Worm (Caenorhabditis elegans) whole organism, late embryonic: ENCODE measurements around the gene T16G1.7.

Experiments used
- C08G9.2 ChIP-seq: sonication (generic microtip); optimal IDR thresholded peaks from 2 replicates; lab custom pipeline; 2016; ENCODE audit warnings: mild to moderate bottlenecking, missing genetic modification characterization, moderate library complexity, missing compliant biosample characterization
- C38D4.7 ChIP-seq: fragments of 200-800 bp; sonication (Bioruptor generic); optimal IDR thresholded peaks from 2 replicates; lab custom pipeline; 2018; ENCODE audit warnings: mild to moderate bottlenecking, missing genetic modification characterization, moderate library complexity, missing compliant biosample characterization
- F13H6.1 ChIP-seq: sonication (generic microtip); optimal IDR thresholded peaks from 2 replicates; lab custom pipeline; 2016; ENCODE audit warnings: missing genetic modification characterization, missing compliant biosample characterization
- K09A11.1 ChIP-seq: sonication (generic microtip); optimal IDR thresholded peaks from 2 replicates; lab custom pipeline; 2017; ENCODE audit warnings: antibody characterized with exemption, mild to moderate bottlenecking, missing genetic modification characterization, missing compliant biosample characterization; ENCODE audit not compliant: insufficient read depth
- ahr-1 ChIP-seq: sonication (generic microtip); optimal IDR thresholded peaks from 2 replicates; lab custom pipeline; 2016; ENCODE audit warnings: missing genetic modification characterization, missing compliant biosample characterization
- ceh-14 ChIP-seq: sonication (generic microtip); optimal IDR thresholded peaks from 2 replicates; lab custom pipeline; 2016; ENCODE audit warnings: missing genotype, missing genetic modification characterization, missing compliant biosample characterization
- ceh-18 ChIP-seq: sonication (generic microtip); optimal IDR thresholded peaks from 2 replicates; lab custom pipeline; 2016; ENCODE audit warnings: missing genetic modification characterization, missing compliant biosample characterization
- ceh-22 ChIP-seq: sonication (generic microtip); optimal IDR thresholded peaks from 2 replicates; lab custom pipeline; 2017; ENCODE audit warnings: missing biosample characterization, missing genetic modification characterization
- ceh-24 ChIP-seq: sonication (generic microtip); optimal IDR thresholded peaks from 2 replicates; lab custom pipeline; 2016; ENCODE audit warnings: mild to moderate bottlenecking, missing genetic modification characterization, missing compliant biosample characterization
- ceh-31 ChIP-seq: sonication (generic microtip); optimal IDR thresholded peaks from 2 replicates; lab custom pipeline; 2016; ENCODE audit warnings: missing genetic modification characterization, missing compliant biosample characterization
- ceh-34 ChIP-seq: sonication (generic microtip); optimal IDR thresholded peaks from 2 replicates; lab custom pipeline; 2016; ENCODE audit warnings: mild to moderate bottlenecking, missing genetic modification characterization, missing compliant biosample characterization
- ceh-45 ChIP-seq: fragments of 200-800 bp; sonication (Bioruptor generic); IDR thresholded peaks from 2 replicates; pipeline ENCODE4 v1.3.6; 2022; ENCODE audit warnings: missing genetic modification reagents, missing genetic modification characterization, missing compliant biosample characterization
- ceh-48 ChIP-seq: sonication (generic microtip); optimal IDR thresholded peaks from 2 replicates; lab custom pipeline; 2016; ENCODE audit warnings: missing genetic modification characterization, inconsistent platforms, missing compliant biosample characterization
- ceh-6 ChIP-seq: fragments of 200-800 bp; sonication (Bioruptor generic); optimal IDR thresholded peaks from 2 replicates; lab custom pipeline; 2018; ENCODE audit warnings: mild to moderate bottlenecking, missing genetic modification characterization, missing compliant biosample characterization
- ceh-9 ChIP-seq: sonication (generic microtip); optimal IDR thresholded peaks from 2 replicates; lab custom pipeline; 2016; ENCODE audit warnings: mild to moderate bottlenecking, missing genetic modification characterization, inconsistent platforms, missing compliant biosample characterization
- che-1 ChIP-seq: sonication (generic microtip); optimal IDR thresholded peaks from 2 replicates; lab custom pipeline; 2016; ENCODE audit warnings: mild to moderate bottlenecking, missing genetic modification characterization, missing compliant biosample characterization
- elt-2 ChIP-seq: sonication (generic microtip); optimal IDR thresholded peaks from 2 replicates; lab custom pipeline; 2016; ENCODE audit warnings: missing genetic modification reagents, missing genetic modification characterization, missing compliant biosample characterization
- ets-4 ChIP-seq: sonication (generic microtip); optimal IDR thresholded peaks from 2 replicates; lab custom pipeline; 2016; ENCODE audit warnings: missing genetic modification characterization, missing compliant biosample characterization
- fkh-6 ChIP-seq: sonication (generic microtip); optimal IDR thresholded peaks from 2 replicates; lab custom pipeline; 2016; ENCODE audit warnings: missing genetic modification characterization, missing compliant biosample characterization
- gmeb-2 ChIP-seq: sonication (generic microtip); optimal IDR thresholded peaks from 2 replicates; lab custom pipeline; 2016; ENCODE audit warnings: missing genetic modification characterization, inconsistent platforms, missing compliant biosample characterization
- hlh-30 ChIP-seq: sonication (generic microtip); optimal IDR thresholded peaks from 2 replicates; lab custom pipeline; 2017; ENCODE audit warnings: antibody characterized with exemption, missing genetic modification characterization, missing compliant biosample characterization; ENCODE audit not compliant: insufficient read depth
- lim-6 ChIP-seq: sonication (generic microtip); optimal IDR thresholded peaks from 2 replicates; lab custom pipeline; 2016; ENCODE audit warnings: missing genetic modification characterization, missing compliant biosample characterization
- lin-11 ChIP-seq: fragments of 200-800 bp; sonication (Bioruptor generic); optimal IDR thresholded peaks from 2 replicates; lab custom pipeline; 2018; ENCODE audit warnings: mild to moderate bottlenecking, missing genetic modification characterization, missing compliant biosample characterization
- mec-3 ChIP-seq: sonication (generic microtip); optimal IDR thresholded peaks from 2 replicates; lab custom pipeline; 2016; ENCODE audit warnings: borderline replicate concordance, missing genetic modification characterization, missing compliant biosample characterization
- nfya-1 ChIP-seq: sonication (generic microtip); optimal IDR thresholded peaks from 2 replicates; lab custom pipeline; 2017; ENCODE audit warnings: missing genetic modification characterization, mild to moderate bottlenecking, missing compliant biosample characterization, antibody characterized with exemption, moderate library complexity
- nhr-11 ChIP-seq: fragments of 150-350 bp; optimal IDR thresholded peaks from 2 replicates; lab custom pipeline; 2014; ENCODE audit warnings: missing biosample characterization, missing genetic modification characterization
- nhr-232 ChIP-seq: sonication (generic microtip); optimal IDR thresholded peaks from 2 replicates; lab custom pipeline; 2016; ENCODE audit warnings: missing genetic modification characterization, missing compliant biosample characterization
- odd-2 ChIP-seq: sonication (generic microtip); optimal IDR thresholded peaks from 2 replicates; lab custom pipeline; 2017; ENCODE audit warnings: antibody characterized with exemption, mild to moderate bottlenecking, missing genetic modification characterization, missing compliant biosample characterization
- pag-3 ChIP-seq: sonication (generic microtip); optimal IDR thresholded peaks from 2 replicates; lab custom pipeline; 2016; ENCODE audit warnings: missing compliant biosample characterization, missing genetic modification characterization, borderline replicate concordance
- pax-1 ChIP-seq: fragments of 150-350 bp; optimal IDR thresholded peaks from 2 replicates; lab custom pipeline; 2014; ENCODE audit warnings: missing biosample characterization, missing genetic modification characterization
- ref-2 ChIP-seq: sonication (generic microtip); optimal IDR thresholded peaks from 2 replicates; lab custom pipeline; 2016; ENCODE audit warnings: missing genetic modification characterization, missing compliant biosample characterization
- sdc-2 ChIP-seq: sonication (generic microtip); optimal IDR thresholded peaks from 2 replicates; lab custom pipeline; 2016; ENCODE audit warnings: missing genotype, missing genetic modification characterization, missing compliant biosample characterization
- sox-2 ChIP-seq: fragments of 200-800 bp; sonication (Bioruptor generic); IDR thresholded peaks from 2 replicates; pipeline ENCODE4 v1.3.6; 2022; ENCODE audit warnings: missing genetic modification reagents, missing genetic modification characterization, missing compliant biosample characterization
- tbx-2 ChIP-seq: sonication (generic microtip); optimal IDR thresholded peaks from 2 replicates; lab custom pipeline; 2016; ENCODE audit warnings: missing genetic modification characterization, missing compliant biosample characterization
- ttx-3 ChIP-seq: sonication (generic microtip); optimal IDR thresholded peaks from 2 replicates; lab custom pipeline; 2016; ENCODE audit warnings: missing genetic modification reagents, missing genetic modification characterization, missing compliant biosample characterization
- unc-42 ChIP-seq: sonication (generic microtip); optimal IDR thresholded peaks from 2 replicates; lab custom pipeline; 2016; ENCODE audit warnings: missing genotype, missing genetic modification characterization, missing compliant biosample characterization
- unc-55 ChIP-seq: sonication (generic microtip); optimal IDR thresholded peaks from 2 replicates; lab custom pipeline; 2017; ENCODE audit warnings: missing biosample characterization, missing genetic modification reagents, missing genetic modification characterization
- zip-5 ChIP-seq: sonication (generic microtip); optimal IDR thresholded peaks from 2 replicates; lab custom pipeline; 2016; ENCODE audit warnings: missing genetic modification characterization, missing compliant biosample characterization

T16G1.7 gene

DNA sequence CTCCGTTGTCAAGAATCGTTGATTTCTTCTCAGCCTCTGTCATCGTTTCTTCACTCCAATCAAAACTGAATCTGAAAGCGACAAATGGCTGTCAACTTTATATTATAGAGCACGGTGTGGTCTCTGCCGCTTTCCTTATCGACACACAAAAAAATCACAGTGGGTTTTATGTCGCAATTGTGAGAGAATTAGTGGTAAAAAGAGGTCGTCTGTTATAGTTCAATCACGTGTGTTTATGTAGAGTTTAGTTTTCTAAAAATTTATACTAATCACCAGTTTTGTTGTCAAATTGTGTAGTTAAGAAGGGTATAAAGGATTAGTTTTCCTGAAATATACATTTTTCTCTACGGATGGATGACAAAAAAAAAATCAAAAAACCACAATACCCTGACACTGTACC is at the start of gene T16G1.7:
Gene T16G1.7 (minus strand): TSS at position 137 of the 400 bp plus-strand sequence.
- TF ChIP-seq ceh-18 (tag; lab: Kevin White, UChicago): no peak
- TF ChIP-seq nhr-11 (tag; lab: Kevin White, UChicago): no peak
- no peak for TF ChIP-seq ttx-3 (tag; lab: Kevin White, UChicago)
- no peak for TF ChIP-seq ets-4
- no peak for TF ChIP-seq F13H6.1 (tag; lab: Kevin White, UChicago)
- no peak for TF ChIP-seq lim-6 (tag; lab: Kevin White, UChicago)
- TF ChIP-seq gmeb-2 (tag; lab: Kevin White, UChicago): no peak

ce11 chrV:12974047-12974446 is 39.1 kb upstream of the T16G1.7 start:
- no peak for TF ChIP-seq sox-2
- TF ChIP-seq ceh-14 (tag; lab: Kevin White, UChicago): no peak
- no peak for TF ChIP-seq sdc-2 (tag; lab: Kevin White, UChicago)
- no peak for TF ChIP-seq ceh-9 (tag; lab: Kevin White, UChicago)
- no peak for TF ChIP-seq hlh-30
- no peak for TF ChIP-seq ceh-24 (tag; lab: Kevin White, UChicago)
- TF ChIP-seq K09A11.1: no peak
- no peak for TF ChIP-seq unc-55 (GFP tag; lab: Kevin White, UChicago)
- TF ChIP-seq ceh-22 (tag; lab: Kevin White, UChicago): no peak
- TF ChIP-seq zip-5: no peak
- no peak for TF ChIP-seq C08G9.2 (tag; lab: Kevin White, UChicago)
- no peak for TF ChIP-seq ets-4
- TF ChIP-seq pax-1 (tag; lab: Kevin White, UChicago): no peak
- no peak for TF ChIP-seq ahr-1 (tag; lab: Kevin White, UChicago)
- TF ChIP-seq ceh-34 (tag; lab: Kevin White, UChicago): no peak
- no peak for TF ChIP-seq ceh-6 (GFP tag; lab: Kevin White, UChicago)
- no peak for TF ChIP-seq F13H6.1 (tag; lab: Kevin White, UChicago)
- TF ChIP-seq, all 69 proteins: peak for 0

ce11 chrV:12970575-12971160 is 35.8 kb upstream of the T16G1.7 start, which contains the start of gene pnn-1:
Gene pnn-1, plus strand, starts transcription at chrV:12971110.
- TF ChIP-seq ceh-48 (tag; lab: Kevin White, UChicago) (peak; percentile 68), C38D4.7 (GFP tag; lab: Kevin White, UChicago) (no peak), unc-42 (tag; lab: Kevin White, UChicago) (peak; percentile 29), nhr-232 (tag; lab: Kevin White, UChicago) (no peak), ceh-14 (tag; lab: Kevin White, UChicago) (no peak), odd-2 (tag; lab: Kevin White, UChicago) (no peak), gmeb-2 (tag; lab: Kevin White, UChicago) (no peak), mec-3 (no peak), lin-11 (tag; lab: Kevin White, UChicago) (no peak)

DNA sequence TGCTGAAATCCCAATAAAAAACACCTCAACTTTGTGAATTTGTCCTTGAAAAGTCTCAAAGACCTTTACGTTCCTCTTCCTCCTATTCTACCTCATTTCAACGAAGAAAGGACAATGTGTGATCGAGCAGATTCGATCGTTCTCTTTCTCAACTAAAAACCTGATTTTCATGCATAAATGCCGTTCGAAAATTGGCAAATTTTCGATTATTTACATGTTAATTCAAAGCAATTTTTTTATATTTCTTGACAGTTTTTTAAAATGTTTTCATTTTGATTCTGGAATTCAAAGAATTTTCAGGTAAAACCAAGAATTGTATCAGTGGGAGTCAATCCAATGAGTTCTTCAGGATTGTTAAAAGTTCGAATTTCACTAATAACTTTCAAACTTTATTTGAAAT is 33.6 kb upstream of the T16G1.7 start, which contains the start of gene lin-46:
Gene lin-46 (plus strand): TSS at position 301 of the 400 bp plus-strand sequence.
- no peak for TF ChIP-seq fkh-6 (tag; lab: Kevin White, UChicago)
- TF ChIP-seq ceh-45: no peak
- TF ChIP-seq elt-2 (tag; lab: Kevin White, UChicago): no peak
- no peak for TF ChIP-seq lin-11 (tag; lab: Kevin White, UChicago)
- TF ChIP-seq che-1: no peak
- TF ChIP-seq pax-1 (tag; lab: Kevin White, UChicago): no peak
- TF ChIP-seq pag-3 (tag; lab: Kevin White, UChicago): no peak

ce11 chrV:12967925-12968327 is 33.0 kb upstream of the T16G1.7 start, which contains the start of gene R186.8:
Gene R186.8, minus strand, starts transcription at chrV:12967982.
- TF ChIP-seq ceh-18 (tag; lab: Kevin White, UChicago): peak; percentile 24
- TF ChIP-seq ceh-31 (tag; lab: Kevin White, UChicago): peak; percentile 19
- peak; percentile 45 for TF ChIP-seq ref-2 (tag; lab: Kevin White, UChicago)
- peak; percentile 13 for TF ChIP-seq tbx-2 (tag; lab: Kevin White, UChicago)
- TF ChIP-seq elt-2 (tag; lab: Kevin White, UChicago): peak; percentile 41
- TF ChIP-seq nfya-1 (tag; lab: Kevin White, UChicago): peak; percentile 10
- peak; percentile 0 for TF ChIP-seq ceh-34 (tag; lab: Kevin White, UChicago)
- TF ChIP-seq unc-42 (tag; lab: Kevin White, UChicago): peak; percentile 92
